Worm (Caenorhabditis elegans) whole organism, L1 larva: ENCODE results near the gene F55G11.4.

Experiments
- ces-1 ChIP-seq: fragments of 150-350 bp; optimal IDR thresholded peaks from 2 replicates; lab custom pipeline; 2014; ENCODE audit warnings: missing biosample characterization, missing genetic modification reagents, missing genetic modification characterization
- lin-15B ChIP-seq: fragments of 150-350 bp; sonication (generic microtip); optimal IDR thresholded peaks from 3 replicates; lab custom pipeline; 2014; ENCODE audit warnings: missing biosample characterization, missing genetic modification characterization
- nhr-12 ChIP-seq: sonication (generic microtip); optimal IDR thresholded peaks from 2 replicates; lab custom pipeline; 2017; ENCODE audit warnings: missing biosample characterization, missing genetic modification characterization

- no peak for TF ChIP-seq ces-1 (GFP tag; lab: Kevin White, UChicago)
- no peak for TF ChIP-seq lin-15B (tag; lab: Kevin White, UChicago)
- TF ChIP-seq nhr-12, result no peak
Measured at ce11 chrIV:12965074-12965473, 8.3 kb upstream of the F55G11.4 start, which contains the start of gene dod-22.
